Fruit fly (Drosophila melanogaster) whole organism, embryonic: ENCODE results near the gene CG43248.

Source experiments
- Awh ChIP-seq: fragments of 200-800 bp; sonication (Bioruptor generic); IDR thresholded peaks from 2 replicates; pipeline ENCODE4, ENCODE4 v1.3.6; 2022; ENCODE audit warnings: missing biosample characterization, missing genetic modification characterization
- BEAF-32 ChIP-seq: fragments of 200-800 bp; sonication (Bioruptor generic); optimal IDR thresholded peaks from 3 replicates; lab custom pipeline; 2017; ENCODE audit warnings: missing biosample characterization, missing genetic modification characterization, mild to moderate bottlenecking, moderate library complexity, missing genetic modification reagents
- Bgb ChIP-seq: fragments of 200-800 bp; sonication (Bioruptor generic); IDR thresholded peaks from 2 replicates; pipeline ENCODE4 v1.3.6; 2022; ENCODE audit warnings: missing biosample characterization, missing genetic modification characterization; ENCODE audit not compliant: partially characterized antibody
- CG10267 ChIP-seq: fragments of 200-800 bp; sonication (Bioruptor generic); optimal IDR thresholded peaks from 2 replicates; lab custom pipeline; 2018; ENCODE audit warnings: missing biosample characterization, mild to moderate bottlenecking, missing genetic modification characterization, moderate library complexity
- CG13287 ChIP-seq: fragments of 200-800 bp; sonication (Bioruptor generic); IDR thresholded peaks from 2 replicates; pipeline ENCODE4 v1.3.6; 2022; ENCODE audit warnings: missing biosample characterization, missing genetic modification characterization; ENCODE audit not compliant: partially characterized antibody
- CG14014 ChIP-seq: fragments of 200-800 bp; sonication (Bioruptor generic); IDR thresholded peaks from 2 replicates; pipeline ENCODE4 v1.3.6; 2022; ENCODE audit warnings: missing biosample characterization, missing genetic modification characterization
- CG17802 ChIP-seq: fragments of 200-800 bp; sonication (Bioruptor generic); optimal IDR thresholded peaks from 2 replicates; lab custom pipeline; 2018; ENCODE audit warnings: missing biosample characterization, mild to moderate bottlenecking, missing genetic modification characterization, moderate library complexity
- CG18011 ChIP-seq: fragments of 200-800 bp; sonication (Bioruptor generic); optimal IDR thresholded peaks from 2 replicates; lab custom pipeline; 2017; ENCODE audit warnings: missing biosample characterization, missing genetic modification characterization, mild to moderate bottlenecking, moderate library complexity, missing genotype
- CG1832 ChIP-seq: fragments of 200-800 bp; sonication (Bioruptor generic); optimal IDR thresholded peaks from 2 replicates; lab custom pipeline; 2017; ENCODE audit warnings: missing biosample characterization, mild to moderate bottlenecking, missing genetic modification characterization, inconsistent platforms
- CG2116 ChIP-seq: fragments of 200-800 bp; sonication (Bioruptor generic); optimal IDR thresholded peaks from 3 replicates; lab custom pipeline; 2018; ENCODE audit warnings: missing biosample characterization, mild to moderate bottlenecking, missing genetic modification characterization
- CG2199 ChIP-seq: fragments of 200-800 bp; sonication (Bioruptor generic); IDR thresholded peaks from 3 replicates; pipeline ENCODE4 v1.3.6; 2022; ENCODE audit warnings: missing biosample characterization, missing genetic modification characterization
- CG2889 ChIP-seq: fragments of 200-800 bp; sonication (Bioruptor generic); IDR thresholded peaks from 3 replicates; pipeline ENCODE4 v1.3.6; 2022; ENCODE audit warnings: missing biosample characterization, missing genetic modification characterization
- CG3995 ChIP-seq: fragments of 200-800 bp; sonication (Bioruptor generic); optimal IDR thresholded peaks from 3 replicates; lab custom pipeline; 2016; ENCODE audit warnings: missing biosample characterization, missing genetic modification characterization
- CG5953 ChIP-seq: fragments of 200-800 bp; sonication (Bioruptor generic); IDR thresholded peaks from 2 replicates; pipeline ENCODE4 v1.3.6; 2022; ENCODE audit warnings: missing biosample characterization, missing genetic modification characterization
- CG6791 ChIP-seq: fragments of 200-800 bp; sonication (Bioruptor generic); IDR thresholded peaks from 3 replicates; pipeline ENCODE4 v1.3.6; 2022; ENCODE audit warnings: missing biosample characterization, missing genetic modification characterization; ENCODE audit not compliant: partially characterized antibody
- CG7987 ChIP-seq: fragments of 200-800 bp; sonication (Bioruptor generic); optimal IDR thresholded peaks from 2 replicates; lab custom pipeline; 2018; ENCODE audit warnings: missing biosample characterization, mild to moderate bottlenecking, missing genetic modification characterization, moderate library complexity
- CG8290 ChIP-seq, 3 experiments: fragments of 200-800 bp; sonication (Bioruptor generic); optimal IDR thresholded peaks; 2 replicates each; lab custom pipeline; 2016 to 2019; ENCODE audit warnings: missing biosample characterization in 3 of 3, missing genetic modification characterization in 3 of 3, mild to moderate bottlenecking in 2 of 3, moderate library complexity in 1 of 3
- CG9797 ChIP-seq: fragments of 200-800 bp; sonication (Bioruptor generic); optimal IDR thresholded peaks from 3 replicates; lab custom pipeline; 2018; ENCODE audit warnings: missing biosample characterization, mild to moderate bottlenecking, missing genetic modification characterization
- Dll ChIP-seq: fragments of 200-800 bp; sonication (Bioruptor generic); IDR thresholded peaks from 4 replicates; pipeline ENCODE4 v1.3.6; 2022; ENCODE audit warnings: missing biosample characterization, missing genetic modification characterization; ENCODE audit not compliant: partially characterized antibody
- Dp ChIP-seq: fragments of 200-800 bp; sonication (Bioruptor generic); optimal IDR thresholded peaks from 2 replicates; lab custom pipeline; 2018; ENCODE audit warnings: missing biosample characterization, mild to moderate bottlenecking, missing genetic modification characterization, moderate library complexity
- HmgZ ChIP-seq: fragments of 200-800 bp; sonication (Bioruptor generic); optimal IDR thresholded peaks from 2 replicates; lab custom pipeline; 2018; ENCODE audit warnings: missing biosample characterization, mild to moderate bottlenecking, missing genetic modification characterization
- Kr ChIP-seq: fragments of 200-800 bp; sonication (Bioruptor generic); optimal IDR thresholded peaks from 2 replicates; lab custom pipeline; 2017; ENCODE audit warnings: missing biosample characterization, mild to moderate bottlenecking, missing genetic modification characterization
- Lhr ChIP-seq: fragments of 200-800 bp; sonication (Bioruptor generic); optimal IDR thresholded peaks from 3 replicates; lab custom pipeline; 2017; ENCODE audit warnings: mild to moderate bottlenecking, missing biosample characterization, missing genetic modification reagents, missing genetic modification characterization
- MTF-1 ChIP-seq: fragments of 200-800 bp; sonication (Bioruptor generic); optimal IDR thresholded peaks from 2 replicates; lab custom pipeline; 2018; ENCODE audit warnings: missing biosample characterization, mild to moderate bottlenecking, missing genetic modification characterization, borderline replicate concordance
- Med ChIP-seq: fragments of 200-800 bp; sonication (Bioruptor generic); peaks from one replicate; lab custom pipeline; 2016; ENCODE audit warnings: missing biosample characterization, missing genetic modification characterization, mild to moderate bottlenecking, inconsistent platforms, moderate library complexity
- NK7.1 ChIP-seq: fragments of 200-800 bp; sonication (Bioruptor generic); optimal IDR thresholded peaks from 3 replicates; lab custom pipeline; 2016; ENCODE audit warnings: missing biosample characterization, missing genetic modification characterization
- Rfx ChIP-seq: fragments of 200-800 bp; sonication (Bioruptor generic); IDR thresholded peaks from 2 replicates; pipeline ENCODE4 v1.3.6; 2022; ENCODE audit warnings: missing biosample characterization, missing genetic modification characterization
- Scr ChIP-seq: fragments of 200-800 bp; sonication (Bioruptor generic); IDR thresholded peaks from 2 replicates; pipeline ENCODE4 v1.3.6; 2022; ENCODE audit warnings: missing biosample characterization, missing genetic modification characterization; ENCODE audit not compliant: partially characterized antibody
- Xrp1 ChIP-seq: fragments of 200-800 bp; sonication (Bioruptor generic); IDR thresholded peaks from 2 replicates; pipeline ENCODE4 v1.3.6; 2022; ENCODE audit warnings: missing biosample characterization, missing genetic modification characterization
- ara ChIP-seq: fragments of 200-800 bp; sonication (Bioruptor generic); IDR thresholded peaks from 2 replicates; pipeline ENCODE4 v1.3.6; 2022; ENCODE audit warnings: missing biosample characterization, missing genetic modification characterization
- bowl ChIP-seq: fragments of 200-800 bp; sonication (Bioruptor generic); IDR thresholded peaks from 2 replicates; pipeline ENCODE4 v1.3.6; 2022; ENCODE audit warnings: missing biosample characterization, missing genetic modification characterization
- crp ChIP-seq, 2 experiments: fragments of 200-800 bp; sonication (Bioruptor generic); optimal IDR thresholded peaks; 2 replicates in 1 of 2; 3 replicates in 1 of 2; lab custom pipeline; 2017; ENCODE audit warnings: missing biosample characterization in 2 of 2, missing genetic modification characterization in 2 of 2, mild to moderate bottlenecking in 1 of 2, moderate library complexity in 1 of 2
- emc ChIP-seq: fragments of 200-800 bp; sonication (Bioruptor generic); optimal IDR thresholded peaks from 2 replicates; lab custom pipeline; 2016; ENCODE audit warnings: missing biosample characterization, missing genetic modification characterization
- gcm ChIP-seq: fragments of 200-800 bp; sonication (Bioruptor generic); optimal IDR thresholded peaks from 2 replicates; lab custom pipeline; 2019; ENCODE audit warnings: missing biosample characterization, mild to moderate bottlenecking, missing genetic modification characterization, moderate library complexity
- lola ChIP-seq, 3 experiments: fragments of >200 bp in 2 of 3; fragments of 200-800 bp in 1 of 3; sonication (Bioruptor generic) in 1 of 3; optimal IDR thresholded peaks; 2 replicates each; lab custom pipeline; 2017 to 2019; ENCODE audit warnings: missing biosample characterization in 3 of 3, missing genetic modification characterization in 3 of 3, mild to moderate bottlenecking in 1 of 3, moderate library complexity in 1 of 3
- lov ChIP-seq, 2 experiments: fragments of 200-800 bp in 1 of 2; fragments of >200 bp in 1 of 2; sonication (Bioruptor generic) in 1 of 2; IDR thresholded peaks in 1 of 2; optimal IDR thresholded peaks in 1 of 2; 2 replicates in 1 of 2; 3 replicates in 1 of 2; pipeline versions ENCODE4 v1.3.6 to Lab custom; 2017 to 2022; ENCODE audit warnings: missing biosample characterization in 1 of 2, missing genetic modification characterization in 1 of 2
- mam ChIP-seq: fragments of 200-800 bp; sonication (Bioruptor generic); optimal IDR thresholded peaks from 3 replicates; lab custom pipeline; 2016; ENCODE audit warnings: missing biosample characterization, missing genetic modification characterization
- pfk ChIP-seq: fragments of 200-800 bp; sonication (Bioruptor generic); optimal IDR thresholded peaks from 2 replicates; lab custom pipeline; 2018; ENCODE audit warnings: missing biosample characterization, mild to moderate bottlenecking, missing genetic modification characterization, moderate library complexity
- pros ChIP-seq: fragments of 200-800 bp; sonication (Bioruptor generic); optimal IDR thresholded peaks from 3 replicates; lab custom pipeline; 2019; ENCODE audit warnings: missing biosample characterization, mild to moderate bottlenecking, missing genetic modification characterization, moderate library complexity
- sens ChIP-seq: fragments of 200-800 bp; sonication (Bioruptor generic); peaks from one replicate; lab custom pipeline; 2016; ENCODE audit warnings: missing biosample characterization, missing genetic modification characterization
- sqz ChIP-seq: fragments of 200-800 bp; sonication (Bioruptor generic); optimal IDR thresholded peaks from 3 replicates; lab custom pipeline; 2018; ENCODE audit warnings: missing biosample characterization, mild to moderate bottlenecking, missing genetic modification characterization
- tap ChIP-seq: fragments of 200-800 bp; optimal IDR thresholded peaks from 3 replicates; lab custom pipeline; 2019; ENCODE audit warnings: missing biosample characterization, mild to moderate bottlenecking, missing genetic modification characterization, moderate library complexity
- tll ChIP-seq, 2 experiments: fragments of 200-800 bp in 1 of 2; fragments of >200 bp in 1 of 2; sonication (Bioruptor generic) in 1 of 2; optimal IDR thresholded peaks; 2 replicates each; lab custom pipeline; 2017 to 2019; ENCODE audit warnings: missing biosample characterization in 2 of 2, missing genetic modification characterization in 2 of 2, mild to moderate bottlenecking in 1 of 2, moderate library complexity in 1 of 2
- twi ChIP-seq: fragments of 200-800 bp; optimal IDR thresholded peaks from 2 replicates; lab custom pipeline; 2019; ENCODE audit warnings: missing biosample characterization, mild to moderate bottlenecking, missing genetic modification characterization, moderate library complexity
- unc-4 ChIP-seq: fragments of 200-800 bp; sonication (Bioruptor generic); IDR thresholded peaks from 2 replicates; pipeline ENCODE4 v1.3.6; 2022; ENCODE audit warnings: missing biosample characterization, missing genetic modification characterization; ENCODE audit not compliant: partially characterized antibody
- zen ChIP-seq: fragments of 200-800 bp; sonication (Bioruptor generic); optimal IDR thresholded peaks from 3 replicates; lab custom pipeline; 2018; ENCODE audit warnings: missing biosample characterization, mild to moderate bottlenecking, missing genetic modification characterization, moderate library complexity
- zfh2 ChIP-seq: fragments of 200-800 bp; sonication (Bioruptor generic); optimal IDR thresholded peaks from 2 replicates; lab custom pipeline; 2016; ENCODE audit warnings: missing biosample characterization, missing genetic modification characterization

Gene CG43248

dm6 chr3L:15516956-15517355, 14.3 kb downstream of the CG43248 start, which contains the start of gene CG13454:
TSS of gene CG13454 (minus strand) at chr3L:15517056.
- peak in 1 of 2 experiments; percentile 1 for TF ChIP-seq crp (GFP tag; optimal IDR thresholded peaks at IDR 0.05; lab: Kevin White, UChicago)
- no peak for TF ChIP-seq CG6791 (GFP tag; lab: Robert Waterston, UW)
- no peak for TF ChIP-seq pfk (GFP tag; lab: Kevin White, UChicago)
- no peak for TF ChIP-seq sqz
- peak; percentile 36 for TF ChIP-seq twi (tag; lab: Kevin White, UChicago)
- no peak for TF ChIP-seq CG8290 (GFP tag; optimal IDR thresholded peaks at IDR 0.05; lab: Kevin White, UChicago)
- TF ChIP-seq CG8290 (tag; optimal IDR thresholded peaks at IDR 0.05; lab: Kevin White, UChicago), result no peak
- TF ChIP-seq tap (tag; lab: Kevin White, UChicago), result no peak
- peak; percentile 60 for TF ChIP-seq sens (GFP tag; lab: Kevin White, UChicago)
- TF ChIP-seq lov (optimal IDR thresholded peaks at IDR 0.05; lab: Kevin White, UChicago), result no peak
- no peak for TF ChIP-seq lov (GFP tag; IDR thresholded peaks at IDR 0.05; lab: Robert Waterston, UW)
- TF ChIP-seq CG7987, result no peak
- no peak for TF ChIP-seq CG2889 (GFP tag; lab: Robert Waterston, UW)
- no peak for TF ChIP-seq NK7.1
- TF ChIP-seq Awh (GFP tag; lab: Robert Waterston, UW), result 0 out of 2 replicates have a peak, but pooled peaks have one; percentile 10
- no peak for TF ChIP-seq bowl (GFP tag; lab: Robert Waterston, UW)
- no peak for TF ChIP-seq gcm (GFP tag; lab: Kevin White, UChicago)
- TF ChIP-seq Scr, result no peak
- peak; percentile 69 for TF ChIP-seq zen
- TF ChIP-seq Xrp1 (GFP tag; lab: Robert Waterston, UW), result 0 out of 2 replicates have a peak, but pooled peaks have one; percentile 8
- no peak for TF ChIP-seq ara (GFP tag; lab: Robert Waterston, UW)
- TF ChIP-seq Kr, result peak; percentile 8
- TF ChIP-seq mam (GFP tag; lab: Kevin White, UChicago), result no peak
- TF ChIP-seq CG2199 (GFP tag; lab: Robert Waterston, UW), result 0 out of 3 replicates have a peak, but pooled peaks have one; percentile 21
- no peak for TF ChIP-seq CG5953 (GFP tag; lab: Robert Waterston, UW)
- TF ChIP-seq pros, result peak; percentile 44
- TF ChIP-seq tll (GFP tag; optimal IDR thresholded peaks at IDR 0.05; lab: Kevin White, UChicago), result peak in 1 of 2 experiments; percentile 32
- TF ChIP-seq CG1832, result no peak
- TF ChIP-seq emc (GFP tag; lab: Kevin White, UChicago), result no peak

DNA sequence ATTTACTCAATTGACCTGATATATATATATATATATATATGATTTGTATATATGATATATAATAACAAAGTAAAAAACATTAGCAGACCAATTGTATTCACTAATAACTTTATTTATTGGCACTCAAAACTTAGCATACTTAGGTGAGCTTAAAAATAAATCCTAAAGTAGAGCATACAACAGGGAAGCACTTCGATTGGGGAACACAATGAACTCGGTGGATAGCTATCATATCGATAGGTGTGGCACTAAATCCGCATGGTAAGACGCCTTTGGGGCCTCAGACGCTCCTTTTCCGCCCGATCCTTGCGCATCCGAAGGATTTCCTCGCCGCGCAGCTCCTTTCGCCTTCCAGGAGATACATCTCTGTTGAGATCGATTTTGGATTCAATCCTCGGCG, 14.8 kb downstream of the CG43248 start:
- TF ChIP-seq CG2199 (GFP tag; lab: Robert Waterston, UW), result peak; percentile 14; the same call in 1 of the 3 replicates
- no peak for TF ChIP-seq CG10267 (tag; lab: Kevin White, UChicago)
- TF ChIP-seq MTF-1 (GFP tag; lab: Kevin White, UChicago), result no peak
- peak; percentile 30 for TF ChIP-seq CG3995 (GFP tag; lab: Kevin White, UChicago)
- no peak for TF ChIP-seq zfh2
- no peak for TF ChIP-seq CG8290 (GFP tag; optimal IDR thresholded peaks at IDR 0.05; lab: Kevin White, UChicago)
- peak in 1 of 2 experiments; percentile 10 for TF ChIP-seq CG8290 (tag; optimal IDR thresholded peaks at IDR 0.05; lab: Kevin White, UChicago)
- TF ChIP-seq Bgb (GFP tag; lab: Robert Waterston, UW), result peak; percentile 34
- TF ChIP-seq CG17802 (tag; lab: Kevin White, UChicago), result no peak
- no peak for TF ChIP-seq CG18011 (GFP tag; lab: Kevin White, UChicago)
- peak; percentile 50; the same call in 1 of the 4 replicates for TF ChIP-seq Dll (GFP tag; lab: Robert Waterston, UW)
- TF ChIP-seq CG9797, result no peak
- peak; percentile 54 for TF ChIP-seq Med (GFP tag; lab: Kevin White, UChicago)
- no peak for TF ChIP-seq Lhr (GFP tag; lab: Kevin White, UChicago)
- TF ChIP-seq lola (GFP tag; optimal IDR thresholded peaks at IDR 0.05; lab: Kevin White, UChicago), result peak in 1 of 3 experiments; percentile 57
- peak; percentile 66 for TF ChIP-seq BEAF-32
- TF ChIP-seq CG13287 (GFP tag; lab: Robert Waterston, UW), result peak; percentile 36; the same call in 1 of the 2 replicates
- peak; percentile 7 for TF ChIP-seq HmgZ
- TF ChIP-seq Rfx (GFP tag; lab: Robert Waterston, UW), result 0 out of 2 replicates have a peak, but pooled peaks have one; percentile 25
- 0 out of 2 replicates have a peak, but pooled peaks have one; percentile 36 for TF ChIP-seq unc-4 (GFP tag; lab: Robert Waterston, UW)
- TF ChIP-seq CG14014 (GFP tag; lab: Robert Waterston, UW), result peak; percentile 27; the same call in 1 of the 2 replicates
- TF ChIP-seq Dp (GFP tag; lab: Kevin White, UChicago), result peak; percentile 12
- peak; percentile 55 for TF ChIP-seq CG2116 (GFP tag; lab: Kevin White, UChicago)
